Worm (Caenorhabditis elegans) whole organism, mixed stage, embryonic: ENCODE measurements around the gene T01G1.4.

ENCODE experiments used
- mep-1 ChIP-seq: fragments of 150-350 bp; optimal IDR thresholded peaks from 2 replicates; lab custom pipeline; 2017; ENCODE audit warnings: missing biosample characterization, missing genetic modification reagents, missing genetic modification characterization, inconsistent platforms
- nhr-237 ChIP-seq: fragments of 150-350 bp; optimal IDR thresholded peaks from 2 replicates; lab custom pipeline; 2014; ENCODE audit warnings: missing biosample characterization, missing genetic modification characterization
- nhr-76 ChIP-seq: sonication (generic microtip); optimal IDR thresholded peaks from 2 replicates; lab custom pipeline; 2017; ENCODE audit warnings: missing biosample characterization, missing genetic modification characterization
- unc-62 ChIP-seq: fragments of 150-350 bp; optimal IDR thresholded peaks from 2 replicates; lab custom pipeline; 2014; ENCODE audit warnings: missing biosample characterization, missing genetic modification reagents, missing genetic modification characterization

ce11 chrIV:11349747-11350146 lies 11.6 kb downstream of the T01G1.4 start:
- TF ChIP-seq nhr-76 (no peak), unc-62 (GFP tag; lab: Kevin White, UChicago) (no peak), nhr-237 (no peak), mep-1 (no peak)
